Fruit fly (Drosophila melanogaster) whole organism, embryonic: ENCODE data around the gene CG31459.

Experiments used
- BtbVII ChIP-seq: fragments of 200-800 bp; sonication (Bioruptor generic); optimal IDR thresholded peaks from 3 replicates; lab custom pipeline; 2017; ENCODE audit warnings: missing biosample characterization, mild to moderate bottlenecking, missing genetic modification characterization
- CG10462 ChIP-seq: fragments of 200-800 bp; sonication (Bioruptor generic); optimal IDR thresholded peaks from 2 replicates; lab custom pipeline; 2016; ENCODE audit warnings: missing biosample characterization, missing genetic modification characterization
- CG10543 ChIP-seq: fragments of 200-800 bp; sonication (Bioruptor generic); optimal IDR thresholded peaks from 3 replicates; lab custom pipeline; 2017; ENCODE audit warnings: missing biosample characterization, mild to moderate bottlenecking, missing genetic modification characterization, moderate library complexity
- CG10654 ChIP-seq: fragments of 200-800 bp; sonication (Bioruptor generic); optimal IDR thresholded peaks from 2 replicates; lab custom pipeline; 2016; ENCODE audit warnings: missing biosample characterization, missing genetic modification characterization
- CG12219 ChIP-seq: fragments of 200-800 bp; sonication (Bioruptor generic); optimal IDR thresholded peaks from 3 replicates; lab custom pipeline; 2018; ENCODE audit warnings: missing biosample characterization, mild to moderate bottlenecking, missing genetic modification characterization
- CG12391 ChIP-seq: fragments of 200-800 bp; sonication (Bioruptor generic); optimal IDR thresholded peaks from 3 replicates; lab custom pipeline; 2018; ENCODE audit warnings: missing biosample characterization, mild to moderate bottlenecking, missing genetic modification characterization, moderate library complexity
- CG14050 ChIP-seq: fragments of 200-800 bp; sonication (Bioruptor generic); IDR thresholded peaks from 3 replicates; pipeline ENCODE4 v1.3.6; 2022; ENCODE audit warnings: missing biosample characterization, missing genetic modification characterization
- CG14710 ChIP-seq: fragments of 200-800 bp; sonication (Bioruptor generic); optimal IDR thresholded peaks from 3 replicates; lab custom pipeline; 2019; ENCODE audit warnings: missing biosample characterization, mild to moderate bottlenecking, missing genetic modification characterization, moderate library complexity
- CG15696 ChIP-seq: fragments of 200-800 bp; sonication (Bioruptor generic); optimal IDR thresholded peaks from 2 replicates; lab custom pipeline; 2019; ENCODE audit warnings: missing biosample characterization, mild to moderate bottlenecking, missing genetic modification characterization, moderate library complexity
- CG16813 ChIP-seq: fragments of 200-800 bp; sonication (Bioruptor generic); IDR thresholded peaks from 3 replicates; pipeline ENCODE4 v1.3.6; 2022; ENCODE audit warnings: missing biosample characterization, missing genetic modification characterization; ENCODE audit not compliant: partially characterized antibody
- CG2678 ChIP-seq: fragments of 200-800 bp; sonication (Bioruptor generic); optimal IDR thresholded peaks from 3 replicates; lab custom pipeline; 2019; ENCODE audit warnings: missing biosample characterization, mild to moderate bottlenecking, missing genetic modification characterization, moderate library complexity
- CG31388 ChIP-seq: fragments of 200-800 bp; sonication (Bioruptor generic); optimal IDR thresholded peaks from 2 replicates; lab custom pipeline; 2016; ENCODE audit warnings: missing biosample characterization, missing genetic modification characterization
- CG34422 ChIP-seq: fragments of 200-800 bp; sonication (Bioruptor generic); IDR thresholded peaks from 3 replicates; pipeline ENCODE4 v1.3.6; 2022; ENCODE audit warnings: missing biosample characterization, missing genetic modification characterization
- CG3847 ChIP-seq: fragments of 200-800 bp; sonication (Bioruptor generic); IDR thresholded peaks from 2 replicates; pipeline ENCODE4 v1.3.6; 2022; ENCODE audit warnings: missing biosample characterization, missing genetic modification characterization
- CG6689 ChIP-seq: fragments of 200-800 bp; sonication (Bioruptor generic); IDR thresholded peaks from 2 replicates; pipeline ENCODE4 v1.3.6; 2022; ENCODE audit warnings: missing biosample characterization, missing genetic modification characterization
- CG7987 ChIP-seq: fragments of 200-800 bp; sonication (Bioruptor generic); optimal IDR thresholded peaks from 2 replicates; lab custom pipeline; 2018; ENCODE audit warnings: missing biosample characterization, mild to moderate bottlenecking, missing genetic modification characterization, moderate library complexity
- CG8359 ChIP-seq: fragments of 200-800 bp; sonication (Bioruptor generic); optimal IDR thresholded peaks from 2 replicates; lab custom pipeline; 2017; ENCODE audit warnings: missing biosample characterization, mild to moderate bottlenecking, missing genetic modification characterization, borderline replicate concordance
- CG9437 ChIP-seq: fragments of 200-800 bp; sonication (Bioruptor generic); optimal IDR thresholded peaks from 2 replicates; lab custom pipeline; 2018; ENCODE audit warnings: missing biosample characterization, mild to moderate bottlenecking, missing genetic modification characterization
- CoRest ChIP-seq: fragments of 200-800 bp; sonication (Bioruptor generic); optimal IDR thresholded peaks from 3 replicates; lab custom pipeline; 2018; ENCODE audit warnings: missing biosample characterization, mild to moderate bottlenecking, missing genetic modification characterization, moderate library complexity
- Doc3 ChIP-seq: fragments of 200-800 bp; sonication (Bioruptor generic); IDR thresholded peaks from 3 replicates; pipeline ENCODE4 v1.3.6; 2022; ENCODE audit warnings: missing biosample characterization, missing genetic modification characterization; ENCODE audit not compliant: partially characterized antibody
- Eip74EF ChIP-seq, 2 experiments: fragments of 200-800 bp in 1 of 2; fragments of >200 bp in 1 of 2; sonication (Bioruptor generic) in 1 of 2; optimal IDR thresholded peaks; 2 replicates each; lab custom pipeline; 2017 to 2019; ENCODE audit warnings: missing biosample characterization in 2 of 2, missing genetic modification characterization in 2 of 2, mild to moderate bottlenecking in 1 of 2, moderate library complexity in 1 of 2
- HLH54F ChIP-seq: fragments of 200-800 bp; sonication (Bioruptor generic); optimal IDR thresholded peaks from 3 replicates; lab custom pipeline; 2016; ENCODE audit warnings: missing biosample characterization, missing genetic modification characterization
- HLHmδ ChIP-seq: fragments of 200-800 bp; sonication (Bioruptor generic); optimal IDR thresholded peaks from 2 replicates; lab custom pipeline; 2018; ENCODE audit warnings: missing biosample characterization, mild to moderate bottlenecking, missing genetic modification characterization, moderate library complexity
- Jarid2 ChIP-seq: fragments of 200-800 bp; sonication (Bioruptor generic); optimal IDR thresholded peaks from 3 replicates; lab custom pipeline; 2017; ENCODE audit warnings: mild to moderate bottlenecking, missing biosample characterization, missing genetic modification reagents, missing genetic modification characterization
- Opbp ChIP-seq: fragments of 200-800 bp; sonication (Bioruptor generic); IDR thresholded peaks from 3 replicates; pipeline ENCODE4 v1.3.6; 2022; ENCODE audit warnings: missing biosample characterization, missing genetic modification characterization; ENCODE audit not compliant: partially characterized antibody
- PHDP ChIP-seq: fragments of 200-800 bp; sonication (Bioruptor generic); optimal IDR thresholded peaks from 3 replicates; lab custom pipeline; 2018; ENCODE audit warnings: missing biosample characterization, mild to moderate bottlenecking, missing genetic modification characterization, moderate library complexity
- Sox100B ChIP-seq: fragments of 200-800 bp; sonication (Bioruptor generic); optimal IDR thresholded peaks from 3 replicates; lab custom pipeline; 2018; ENCODE audit warnings: missing biosample characterization, mild to moderate bottlenecking, missing genetic modification characterization
- Ssrp ChIP-seq: fragments of 200-800 bp; sonication (Bioruptor generic); optimal IDR thresholded peaks from 2 replicates; lab custom pipeline; 2018; ENCODE audit warnings: missing biosample characterization, mild to moderate bottlenecking, missing genetic modification characterization, moderate library complexity
- ara ChIP-seq: fragments of 200-800 bp; sonication (Bioruptor generic); IDR thresholded peaks from 2 replicates; pipeline ENCODE4 v1.3.6; 2022; ENCODE audit warnings: missing biosample characterization, missing genetic modification characterization
- ash1 ChIP-seq: fragments of 200-800 bp; sonication (Bioruptor generic); optimal IDR thresholded peaks from 2 replicates; lab custom pipeline; 2018; ENCODE audit warnings: missing biosample characterization, mild to moderate bottlenecking, missing genetic modification characterization
- bab2 ChIP-seq: fragments of 200-800 bp; sonication (Bioruptor generic); optimal IDR thresholded peaks from 2 replicates; lab custom pipeline; 2016; ENCODE audit warnings: missing biosample characterization, missing genetic modification characterization
- dysf ChIP-seq: fragments of 200-800 bp; sonication (Bioruptor generic); IDR thresholded peaks from 3 replicates; pipeline ENCODE4 v1.3.6; 2022; ENCODE audit warnings: missing biosample characterization, missing genetic modification characterization
- ewg ChIP-seq: fragments of 200-800 bp; sonication (Bioruptor generic); optimal IDR thresholded peaks from 3 replicates; lab custom pipeline; 2017; ENCODE audit warnings: mild to moderate bottlenecking, missing biosample characterization, missing genetic modification reagents, missing genetic modification characterization
- fu2 ChIP-seq: fragments of 200-800 bp; sonication (Bioruptor generic); optimal IDR thresholded peaks from 2 replicates; lab custom pipeline; 2016; ENCODE audit warnings: missing biosample characterization, missing genetic modification characterization
- gcm2 ChIP-seq: fragments of 200-800 bp; sonication (Bioruptor generic); optimal IDR thresholded peaks from 2 replicates; lab custom pipeline; 2016; ENCODE audit warnings: missing biosample characterization, missing genetic modification characterization
- gfzf ChIP-seq: fragments of 200-800 bp; sonication (Bioruptor generic); optimal IDR thresholded peaks from 2 replicates; lab custom pipeline; 2016; ENCODE audit warnings: missing biosample characterization, mild to moderate bottlenecking, missing genetic modification characterization, moderate library complexity
- gro ChIP-seq: fragments of 200-800 bp; sonication (Bioruptor generic); optimal IDR thresholded peaks from 2 replicates; lab custom pipeline; 2016; ENCODE audit warnings: missing biosample characterization, missing genetic modification characterization
- gsb ChIP-seq: fragments of 200-800 bp; sonication (Bioruptor generic); IDR thresholded peaks from 2 replicates; pipeline ENCODE4 v1.3.6; 2022; ENCODE audit warnings: missing biosample characterization, missing genetic modification characterization
- ham ChIP-seq: fragments of 200-800 bp; sonication (Bioruptor generic); IDR thresholded peaks from 2 replicates; pipeline ENCODE4 v1.3.6; 2022; ENCODE audit warnings: missing biosample characterization, missing genetic modification characterization
- lab ChIP-seq: fragments of 200-800 bp; sonication (Bioruptor generic); optimal IDR thresholded peaks from 3 replicates; lab custom pipeline; 2017; ENCODE audit warnings: missing biosample characterization, missing genetic modification characterization, mild to moderate bottlenecking, moderate library complexity, missing genetic modification reagents
- nau ChIP-seq: fragments of 200-800 bp; sonication (Bioruptor generic); optimal IDR thresholded peaks from 3 replicates; lab custom pipeline; 2017; ENCODE audit warnings: missing biosample characterization, mild to moderate bottlenecking, missing genetic modification characterization, missing genetic modification reagents
- nmo ChIP-seq: fragments of 200-800 bp; sonication (Bioruptor generic); optimal IDR thresholded peaks from 2 replicates; lab custom pipeline; 2018; ENCODE audit warnings: missing biosample characterization, mild to moderate bottlenecking, missing genetic modification characterization, moderate library complexity
- phol ChIP-seq: fragments of 200-800 bp; sonication (Bioruptor generic); optimal IDR thresholded peaks from 3 replicates; lab custom pipeline; 2018; ENCODE audit warnings: missing biosample characterization, mild to moderate bottlenecking, missing genetic modification characterization, moderate library complexity
- sc ChIP-seq, 3 experiments: fragments of >200 bp in 2 of 3; fragments of 200-800 bp in 1 of 3; sonication (Bioruptor generic) in 1 of 3; optimal IDR thresholded peaks; 2 replicates in 2 of 3; 3 replicates in 1 of 3; lab custom pipeline; 2017; ENCODE audit warnings: mild to moderate bottlenecking in 1 of 3, missing biosample characterization in 1 of 3, missing genetic modification characterization in 1 of 3, missing genetic modification reagents in 1 of 3
- slbo ChIP-seq: fragments of 200-800 bp; sonication (Bioruptor generic); IDR thresholded peaks from 2 replicates; pipeline ENCODE4 v1.3.6; 2022; ENCODE audit warnings: missing biosample characterization, missing genetic modification characterization
- toy ChIP-seq: fragments of 200-800 bp; sonication (Bioruptor generic); IDR thresholded peaks from 2 replicates; pipeline ENCODE4 v1.3.6; 2022; ENCODE audit warnings: missing biosample characterization, missing genetic modification characterization
- unc-4 ChIP-seq: fragments of 200-800 bp; sonication (Bioruptor generic); IDR thresholded peaks from 2 replicates; pipeline ENCODE4 v1.3.6; 2022; ENCODE audit warnings: missing biosample characterization, missing genetic modification characterization; ENCODE audit not compliant: partially characterized antibody
- unpg ChIP-seq: fragments of 200-800 bp; sonication (Bioruptor generic); optimal IDR thresholded peaks from 3 replicates; lab custom pipeline; 2018; ENCODE audit warnings: missing biosample characterization, mild to moderate bottlenecking, missing genetic modification characterization, moderate library complexity
- z ChIP-seq: fragments of 200-800 bp; sonication (Bioruptor generic); IDR thresholded peaks from 3 replicates; pipeline ENCODE4 v1.3.6; 2022; ENCODE audit warnings: missing biosample characterization, missing genetic modification characterization

The CG31459 gene

DNA sequence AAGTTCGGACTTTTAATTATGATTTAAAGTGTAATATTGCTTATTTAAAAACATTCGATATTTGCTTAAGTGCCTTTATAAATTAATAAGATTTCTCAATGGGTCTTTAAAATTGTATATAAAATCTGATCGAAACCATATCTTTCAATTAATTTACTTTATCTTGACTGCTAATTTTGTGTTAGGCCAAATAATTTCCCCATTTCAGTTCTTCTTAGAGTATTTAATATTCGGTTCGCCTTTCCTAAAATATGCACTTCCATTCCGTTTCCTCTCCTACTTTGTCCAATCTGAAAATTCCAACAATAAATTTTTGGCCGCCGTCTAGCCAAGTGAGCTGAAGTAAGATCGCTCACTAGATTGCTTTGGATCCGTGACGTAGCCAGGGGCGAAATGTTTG, 16.2 kb upstream of the CG31459 start (continued):
- peak; percentile 36 for TF ChIP-seq slbo (GFP tag; lab: Robert Waterston, UW)
- TF ChIP-seq bab2: no peak
- no peak for TF ChIP-seq unc-4
- no peak for TF ChIP-seq gro (GFP tag; lab: Kevin White, UChicago)
- no peak for TF ChIP-seq ewg
- no peak for TF ChIP-seq CG10654 (GFP tag; lab: Kevin White, UChicago)
- no peak for TF ChIP-seq CG16813 (GFP tag; lab: Robert Waterston, UW)
- no peak for TF ChIP-seq sc (optimal IDR thresholded peaks at IDR 0.05; lab: Kevin White, UChicago)
- no peak for TF ChIP-seq sc (GFP tag; optimal IDR thresholded peaks at IDR 0.05; lab: Kevin White, UChicago)
- peak; percentile 30 for TF ChIP-seq CG12391
- no peak for TF ChIP-seq ham (GFP tag; lab: Robert Waterston, UW)
- no peak for TF ChIP-seq ash1
- peak; percentile 25 for TF ChIP-seq nmo
- no peak for TF ChIP-seq ara (GFP tag; lab: Robert Waterston, UW)
- peak; percentile 39 for TF ChIP-seq Ssrp (tag; lab: Kevin White, UChicago)
- TF ChIP-seq Jarid2 (GFP tag; lab: Kevin White, UChicago): no peak
- TF ChIP-seq PHDP: no peak
- TF ChIP-seq fu2 (GFP tag; lab: Kevin White, UChicago): no peak
- TF ChIP-seq CG10462 (GFP tag; lab: Kevin White, UChicago): no peak
- TF ChIP-seq CG14710 (tag; lab: Kevin White, UChicago): no peak
- peak in 1 of 2 experiments; percentile 14 for TF ChIP-seq Eip74EF (GFP tag; optimal IDR thresholded peaks at IDR 0.05; lab: Kevin White, UChicago)
- TF ChIP-seq z: no peak
- 0 out of 2 replicates have a peak, but pooled peaks have one; percentile 8 for TF ChIP-seq CG6689
- TF ChIP-seq lab (GFP tag; lab: Kevin White, UChicago): peak; percentile 8
- no peak for TF ChIP-seq BtbVII
- peak; percentile 22 for TF ChIP-seq CG9437 (GFP tag; lab: Kevin White, UChicago)
- TF ChIP-seq CG15696 (tag; lab: Kevin White, UChicago): no peak
- no peak for TF ChIP-seq toy (GFP tag; lab: Robert Waterston, UW)
- TF ChIP-seq CG8359 (GFP tag; lab: Kevin White, UChicago): no peak
- TF ChIP-seq nau (GFP tag; lab: Kevin White, UChicago): no peak
- TF ChIP-seq CG7987: no peak
- peak; percentile 37 for TF ChIP-seq CG2678 (tag; lab: Kevin White, UChicago)
- TF ChIP-seq unpg (GFP tag; lab: Kevin White, UChicago): peak; percentile 25
- no peak for TF ChIP-seq CG3847
- TF ChIP-seq gsb (GFP tag; lab: Robert Waterston, UW): no peak
- TF ChIP-seq CoRest: peak; percentile 38
- no peak for TF ChIP-seq CG12219 (GFP tag; lab: Kevin White, UChicago)
- no peak for TF ChIP-seq CG10543 (GFP tag; lab: Kevin White, UChicago)
- TF ChIP-seq HLH54F: no peak
- no peak for TF ChIP-seq gfzf (GFP tag; lab: Kevin White, UChicago)
- no peak for TF ChIP-seq CG31388 (GFP tag; lab: Kevin White, UChicago)
- no peak for TF ChIP-seq Doc3 (GFP tag; lab: Robert Waterston, UW)
- TF ChIP-seq CG34422 (GFP tag; lab: Robert Waterston, UW): no peak
- TF ChIP-seq Opbp (GFP tag; lab: Robert Waterston, UW): no peak
- TF ChIP-seq CG14050 (GFP tag; lab: Robert Waterston, UW): no peak
- peak; percentile 14 for TF ChIP-seq Sox100B (GFP tag; lab: Kevin White, UChicago)
- TF ChIP-seq HLHmδ (GFP tag; lab: Kevin White, UChicago): no peak
- TF ChIP-seq phol: peak; percentile 4
- no peak for TF ChIP-seq dysf
- no peak for TF ChIP-seq gcm2 (GFP tag; lab: Kevin White, UChicago)
